Worm (Caenorhabditis elegans): Measurements from ENCODE around the gene mstr-2.
A peak's percentile ranks its signal among the peaks of the same experiment; 100 is the strongest.

The mstr-2 gene

ce11 chrIII:4449893-4450579 lies 18.9 kb upstream of the mstr-2 start, which contains the start of gene ceh-43 (continued):
- TF ChIP-seq ceh-32 (tag; optimal IDR thresholded peaks at IDR 0.05; ENCODE audit: poor library complexity) (no peak), nhr-6 (tag; optimal IDR thresholded peaks at IDR 0.05) (no peak), spr-3 (GFP tag; optimal IDR thresholded peaks at IDR 0.05) (no peak), ztf-11 (tag; optimal IDR thresholded peaks at IDR 0.05) (no peak), egl-27 (tag; optimal IDR thresholded peaks at IDR 0.05) (no peak), nhr-11 (tag; optimal IDR thresholded peaks at IDR 0.05) (no peak), hlh-11 (tag; optimal IDR thresholded peaks at IDR 0.05) (no peak), lin-29 (GFP tag; IDR thresholded peaks at IDR 0.05) (no peak), F49E8.2 (tag; optimal IDR thresholded peaks at IDR 0.05; ENCODE audit: borderline replicate concordance) (no peak), nhr-41 (GFP tag; IDR thresholded peaks at IDR 0.05) (0 out of 2 replicates have a peak, but pooled peaks have one; percentile 15), hmg-1.1 (GFP tag; IDR thresholded peaks at IDR 0.05) (no peak), saeg-2 (GFP tag; IDR thresholded peaks at IDR 0.05) (no peak), R02D3.7 (tag; optimal IDR thresholded peaks at IDR 0.05) (no peak), T26A8.4 (GFP tag; IDR thresholded peaks at IDR 0.05) (peak; percentile 46; the same call in 1 of the 2 replicates), dve-1 (tag; optimal IDR thresholded peaks at IDR 0.05; ENCODE audit: insufficient read depth) (peak; percentile 19), dmd-6 (GFP tag; IDR thresholded peaks at IDR 0.05) (peak; percentile 44; the same call in 1 of the 2 replicates), nhr-25 (tag; optimal IDR thresholded peaks at IDR 0.05; ENCODE audit: borderline replicate concordance, insufficient read depth) (no peak), tra-1 (GFP tag; IDR thresholded peaks at IDR 0.05) (no peak), lin-38 (GFP tag; IDR thresholded peaks at IDR 0.05) (peak; percentile 64), daf-16 (GFP tag; optimal IDR thresholded peaks at IDR 0.05) (peak in 1 of 2 experiments; percentile 64), daf-16 (tag; optimal IDR thresholded peaks at IDR 0.05) (no peak), mxl-2 (GFP tag; conservative IDR thresholded peaks at IDR 0.05) (no peak), tag-97 (GFP tag; IDR thresholded peaks at IDR 0.05) (no peak), ceh-44 (GFP tag; IDR thresholded peaks at IDR 0.05) (no peak), cey-2 (tag; optimal IDR thresholded peaks at IDR 0.05; ENCODE audit: borderline replicate concordance, insufficient read depth) (no peak), spr-1 (tag; optimal IDR thresholded peaks at IDR 0.05) (no peak), lin-13 (GFP tag; optimal IDR thresholded peaks at IDR 0.05) (no peak), dmd-9 (GFP tag; IDR thresholded peaks at IDR 0.05) (peak; percentile 62; the same call in 1 of the 2 replicates), jun-1 (tag; optimal IDR thresholded peaks at IDR 0.05) (no peak), nhr-77 (tag; optimal IDR thresholded peaks at IDR 0.05) (no peak), daf-19 (GFP tag; conservative IDR thresholded peaks at IDR 0.05) (no peak; the same call in 1 of the 2 replicates), nhr-111 (GFP tag; optimal IDR thresholded peaks at IDR 0.05) (no peak), ZK546.5 (tag; optimal IDR thresholded peaks at IDR 0.05) (no peak), mxl-3 (GFP tag; optimal IDR thresholded peaks at IDR 0.05) (no peak), set-16 (GFP tag; IDR thresholded peaks at IDR 0.05) (no peak), nhr-102 (tag; optimal IDR thresholded peaks at IDR 0.05) (no peak), nhr-237 (tag; optimal IDR thresholded peaks at IDR 0.05) (no peak), vab-7 (GFP tag; IDR thresholded peaks at IDR 0.05) (peak; percentile 59; the same call in 1 of the 2 replicates), madf-5 (GFP tag; IDR thresholded peaks at IDR 0.05) (0 out of 4 replicates have a peak, but pooled peaks of 1 of the 2 experiments have one; percentile 38), daf-12 (tag; optimal IDR thresholded peaks at IDR 0.05) (no peak), nhr-10 (tag; optimal IDR thresholded peaks at IDR 0.05) (no peak), zip-11 (GFP tag; IDR thresholded peaks at IDR 0.05) (no peak), unc-130 (GFP tag; optimal IDR thresholded peaks at IDR 0.05) (no peak), ceh-28 (tag; optimal IDR thresholded peaks at IDR 0.05) (no peak), Y75B8A.6 (GFP tag; IDR thresholded peaks at IDR 0.05) (peak; percentile 72; the same call in 1 of the 2 replicates), ctbp-1 (GFP tag; IDR thresholded peaks at IDR 0.05) (peak; percentile 43; the same call in 1 of the 2 replicates), nhr-48 (tag; optimal IDR thresholded peaks at IDR 0.05) (no peak), F37D6.2 (tag; optimal IDR thresholded peaks at IDR 0.05) (no peak), dmd-8 (GFP tag; IDR thresholded peaks at IDR 0.05) (peak; percentile 85), nhr-76 (tag; optimal IDR thresholded peaks at IDR 0.05) (no peak)

All from whole organism, L4 larva.